Worm (Caenorhabditis elegans) whole organism, dauer: ENCODE measurements around the gene adm-2.

Experiments used
- unc-62 ChIP-seq: sonication (generic microtip); optimal IDR thresholded peaks from 2 replicates; lab custom pipeline; 2017; ENCODE audit warnings: missing biosample characterization, missing genetic modification reagents, missing genetic modification characterization

Gene adm-2

ce11 chrX:13687655-13688054 lies at the start of gene adm-2:
adm-2 (plus strand) TSS chrX:13687955.
- TF ChIP-seq unc-62 (GFP tag; lab: Kevin White, UChicago): no peak

- TF ChIP-seq unc-62 (GFP tag; lab: Kevin White, UChicago): no peak
Observed at ce11 chrX:13638351-13638958, 49.3 kb upstream of the adm-2 start.

ce11 chrX:13639577-13639976 lies 48.2 kb upstream of the adm-2 start, which contains the start of gene twk-20:
twk-20 (plus strand) TSS chrX:13639877.
- TF ChIP-seq unc-62 (GFP tag; lab: Kevin White, UChicago): no peak

ce11 chrX:13644884-13645283 lies 42.9 kb upstream of the adm-2 start:
- no peak for TF ChIP-seq unc-62 (GFP tag; lab: Kevin White, UChicago)

ce11 chrX:13646798-13647197 lies 41.0 kb upstream of the adm-2 start, which contains the start of gene acr-9:
acr-9 (minus strand) TSS chrX:13646898.
- no peak for TF ChIP-seq unc-62 (GFP tag; lab: Kevin White, UChicago)

ce11 chrX:13647305-13647704 lies 40.5 kb upstream of the adm-2 start, which contains the start of gene C40C9.3:
C40C9.3 (plus strand) TSS chrX:13647605.
- no peak for TF ChIP-seq unc-62 (GFP tag; lab: Kevin White, UChicago)

ce11 chrX:13650799-13651198 lies 37.0 kb upstream of the adm-2 start, which contains the start of gene C40C9.4:
C40C9.4 (plus strand) TSS chrX:13651099.
- TF ChIP-seq unc-62 (GFP tag; lab: Kevin White, UChicago): no peak

ce11 chrX:13653573-13653972 lies 34.2 kb upstream of the adm-2 start:
- no peak for TF ChIP-seq unc-62 (GFP tag; lab: Kevin White, UChicago)

ce11 chrX:13654276-13654675 lies 33.5 kb upstream of the adm-2 start:
- TF ChIP-seq unc-62 (GFP tag; lab: Kevin White, UChicago): no peak

ce11 chrX:13655769-13656168 lies 32.0 kb upstream of the adm-2 start:
- no peak for TF ChIP-seq unc-62 (GFP tag; lab: Kevin White, UChicago)

- TF ChIP-seq unc-62 (GFP tag; lab: Kevin White, UChicago): no peak
Observed at ce11 chrX:13660206-13660605, 27.5 kb upstream of the adm-2 start, which contains the start of gene C04A11.1. C04A11.1 (plus strand) TSS chrX:13660506.

- no peak for TF ChIP-seq unc-62 (GFP tag; lab: Kevin White, UChicago)
Observed at ce11 chrX:13663641-13664633, 23.8 kb upstream of the adm-2 start, which contains the start of gene C04A11.5. C04A11.5 (plus strand) TSS chrX:13664583.

- no peak for TF ChIP-seq unc-62 (GFP tag; lab: Kevin White, UChicago)
Observed at ce11 chrX:13665447-13665846, 22.3 kb upstream of the adm-2 start.

- no peak for TF ChIP-seq unc-62 (GFP tag; lab: Kevin White, UChicago)
Observed at ce11 chrX:13666864-13667263, 20.9 kb upstream of the adm-2 start.

ce11 chrX:13668728-13669127 lies 19.0 kb upstream of the adm-2 start, which contains the start of gene C04A11.2:
C04A11.2 (minus strand) TSS chrX:13668828.
- no peak for TF ChIP-seq unc-62 (GFP tag; lab: Kevin White, UChicago)

- no peak for TF ChIP-seq unc-62 (GFP tag; lab: Kevin White, UChicago)
Observed at ce11 chrX:13669641-13670040, 18.1 kb upstream of the adm-2 start.
